Fruit fly (Drosophila melanogaster): ENCODE results near the gene snRNP-U1-C.

Gene snRNP-U1-C

DNA sequence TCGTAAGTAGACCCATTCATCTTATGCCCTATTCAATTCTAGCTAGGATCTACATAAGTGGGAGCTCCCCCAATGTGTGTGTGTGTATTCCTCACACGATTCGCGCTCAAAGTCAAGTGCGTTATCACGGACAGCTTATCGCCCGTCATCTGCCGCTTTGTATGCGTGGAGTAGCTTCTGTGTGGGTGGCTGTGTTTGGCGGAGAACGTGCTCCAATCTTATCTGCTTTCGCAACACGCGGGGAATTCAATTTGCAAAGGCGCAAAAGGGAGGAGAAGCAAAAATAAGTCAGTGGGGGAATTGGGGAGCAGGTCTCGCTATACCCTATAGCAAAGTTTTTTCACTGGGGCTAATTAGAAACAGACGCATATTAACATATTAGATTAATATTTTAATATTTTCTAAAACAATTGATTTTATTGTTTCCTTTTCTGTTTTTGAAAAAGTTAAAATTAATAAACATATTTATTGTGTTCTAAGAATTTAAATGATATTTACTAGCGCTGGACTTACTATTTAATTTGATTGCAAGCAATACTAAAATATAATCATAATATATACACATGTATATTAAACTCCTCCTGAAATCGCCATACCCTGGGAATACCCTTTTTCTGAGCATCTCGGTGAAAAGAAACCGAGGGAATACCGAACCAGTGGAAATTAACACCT, 1.8 kb upstream of the snRNP-U1-C start (continued):
- TF ChIP-seq ci (GFP tag; IDR thresholded peaks at IDR 0.05), result 0 out of 3 replicates have a peak, but pooled peaks have one; percentile 11
- TF ChIP-seq CG8924 (tag; optimal IDR thresholded peaks at IDR 0.05), result peak; percentile 63
- no peak for TF ChIP-seq CG5245 (GFP tag; optimal IDR thresholded peaks at IDR 0.05)
- no peak for TF ChIP-seq Asciz (GFP tag; optimal IDR thresholded peaks at IDR 0.05)
- no peak for TF ChIP-seq tap (tag; optimal IDR thresholded peaks at IDR 0.05)
- peak; percentile 46 for TF ChIP-seq lbe (GFP tag; optimal IDR thresholded peaks at IDR 0.05)
- TF ChIP-seq CG1832 (GFP tag; optimal IDR thresholded peaks at IDR 0.05), result no peak
- no peak for TF ChIP-seq CG4854 (GFP tag; optimal IDR thresholded peaks at IDR 0.05)
- no peak for TF ChIP-seq CG4360 (GFP tag; IDR thresholded peaks at IDR 0.05)
- TF ChIP-seq D19B (GFP tag; optimal IDR thresholded peaks at IDR 0.05), result peak; percentile 85
- TF ChIP-seq TFAM (GFP tag; optimal IDR thresholded peaks at IDR 0.05), result no peak
- no peak for TF ChIP-seq CG3726 (GFP tag; IDR thresholded peaks at IDR 0.05)
- TF ChIP-seq tin (GFP tag; optimal IDR thresholded peaks at IDR 0.05), result no peak
- TF ChIP-seq Usf (GFP tag; optimal IDR thresholded peaks at IDR 0.05), result peak; percentile 37
- peak; percentile 54 for TF ChIP-seq CoRest (tag; optimal IDR thresholded peaks at IDR 0.05)
- TF ChIP-seq so (GFP tag; IDR thresholded peaks at IDR 0.05), result no peak
- peak; percentile 54 for TF ChIP-seq CG16815 (GFP tag; optimal IDR thresholded peaks at IDR 0.05)
- no peak for TF ChIP-seq CG14667 (GFP tag; IDR thresholded peaks at IDR 0.05)
- TF ChIP-seq Pdp1 (GFP tag; optimal IDR thresholded peaks at IDR 0.05), result no peak
- TF ChIP-seq NK7.1 (GFP tag; optimal IDR thresholded peaks at IDR 0.05), result no peak
- peak; percentile 45; the same call in 1 of the 2 replicates for TF ChIP-seq CG9215 (GFP tag; IDR thresholded peaks at IDR 0.05)
- TF ChIP-seq Deaf1 (tag; optimal IDR thresholded peaks at IDR 0.05), result peak; percentile 29
- TF ChIP-seq lmd (GFP tag; IDR thresholded peaks at IDR 0.05), result peak; percentile 16; the same call in 1 of the 2 replicates
- TF ChIP-seq sens (GFP tag), result no peak
- TF ChIP-seq slbo (GFP tag; IDR thresholded peaks at IDR 0.05), result peak; percentile 69
- no peak for TF ChIP-seq CG9797 (GFP tag; optimal IDR thresholded peaks at IDR 0.05)
- TF ChIP-seq CG14860 (GFP tag; IDR thresholded peaks at IDR 0.05; ENCODE audit: partially characterized antibody), result no peak
- TF ChIP-seq CG8388 (GFP tag; optimal IDR thresholded peaks at IDR 0.05), result no peak
- TF ChIP-seq CG11085 (GFP tag; IDR thresholded peaks at IDR 0.05), result no peak; the same call in 1 of the 2 replicates
- TF ChIP-seq CG6683 (GFP tag; optimal IDR thresholded peaks at IDR 0.05), result peak; percentile 38
- TF ChIP-seq Ssrp (tag; optimal IDR thresholded peaks at IDR 0.05), result no peak
- TF ChIP-seq zf30C (GFP tag; optimal IDR thresholded peaks at IDR 0.05), result no peak
- no peak for TF ChIP-seq yki (optimal IDR thresholded peaks at IDR 0.05)
- peak; percentile 17; the same call in 1 of the 2 replicates for TF ChIP-seq wdn (GFP tag; IDR thresholded peaks at IDR 0.05)
- no peak for TF ChIP-seq psq (GFP tag; optimal IDR thresholded peaks at IDR 0.05)
- TF ChIP-seq aop (GFP tag; IDR thresholded peaks at IDR 0.05), result no peak
- no peak for TF ChIP-seq CG32772 (GFP tag; IDR thresholded peaks at IDR 0.05)
- peak; percentile 26 for TF ChIP-seq CG9817 (tag; optimal IDR thresholded peaks at IDR 0.05)
- TF ChIP-seq CG12942 (GFP tag; optimal IDR thresholded peaks at IDR 0.05), result no peak
- TF ChIP-seq dmrt99B (tag; optimal IDR thresholded peaks at IDR 0.05), result peak; percentile 54
- peak; percentile 30; the same call in 1 of the 2 replicates for TF ChIP-seq CG11247 (GFP tag; IDR thresholded peaks at IDR 0.05)
- TF ChIP-seq CG11093 (GFP tag; IDR thresholded peaks at IDR 0.05), result no peak
- no peak for TF ChIP-seq gfzf (GFP tag; optimal IDR thresholded peaks at IDR 0.05)
- TF ChIP-seq B-H1 (GFP tag; IDR thresholded peaks at IDR 0.05), result no peak
- no peak for TF ChIP-seq CG4404 (GFP tag; IDR thresholded peaks at IDR 0.05)
- TF ChIP-seq CG6765 (GFP tag; optimal IDR thresholded peaks at IDR 0.05), result peak; percentile 42
- TF ChIP-seq CG11696 (GFP tag; IDR thresholded peaks at IDR 0.05), result no peak
- peak; percentile 21 for TF ChIP-seq org-1 (GFP tag; optimal IDR thresholded peaks at IDR 0.05)
- TF ChIP-seq Dref (GFP tag; IDR thresholded peaks at IDR 0.05), result no peak
- peak; percentile 52 for TF ChIP-seq D19A (tag; optimal IDR thresholded peaks at IDR 0.05)
- TF ChIP-seq her (GFP tag; optimal IDR thresholded peaks at IDR 0.05), result no peak

All from whole organism, embryonic.